Worm (Caenorhabditis elegans): ENCODE data around the gene srh-201.

srh-201 gene

ce11 chrV:8966086-8966485 lies 47.6 kb downstream of the srh-201 start, which contains the start of gene nhr-219:
nhr-219 (minus strand) TSS chrV:8966186.
- TF ChIP-seq hmbx-1 (tag; optimal IDR thresholded peaks at IDR 0.05) (no peak), F13C5.2 (tag; optimal IDR thresholded peaks at IDR 0.05) (no peak)

ce11 chrV:8964055-8964758 lies 49.5 kb downstream of the srh-201 start, which contains the start of gene nhr-44:
nhr-44 (minus strand) TSS chrV:8964105.
- TF ChIP-seq tbx-37 (GFP tag; conservative IDR thresholded peaks at IDR 0.05): no peak
- no peak for TF ChIP-seq scrt-1 (GFP tag; IDR thresholded peaks at IDR 0.05)
- no peak for TF ChIP-seq hnd-1 (tag; optimal IDR thresholded peaks at IDR 0.05)
- no peak for TF ChIP-seq ceh-13 (GFP tag; optimal IDR thresholded peaks at IDR 0.05)
- no peak for TF ChIP-seq tra-4 (tag; optimal IDR thresholded peaks at IDR 0.05)
- no peak for TF ChIP-seq tbx-11 (GFP tag; IDR thresholded peaks at IDR 0.05)
- no peak for TF ChIP-seq hmg-4 (GFP tag; optimal IDR thresholded peaks at IDR 0.05)
- no peak for TF ChIP-seq hmbx-1 (tag; optimal IDR thresholded peaks at IDR 0.05)
- no peak for TF ChIP-seq aly-1 (tag; optimal IDR thresholded peaks at IDR 0.05)
- no peak for TF ChIP-seq B0310.2 (tag; optimal IDR thresholded peaks at IDR 0.05)
- TF ChIP-seq ceh-36 (tag; optimal IDR thresholded peaks at IDR 0.05): no peak
- TF ChIP-seq pes-1 (GFP tag; IDR thresholded peaks at IDR 0.05): no peak
